Fruit fly (Drosophila melanogaster): ENCODE data around the gene CG34299.

CG34299 gene

dm6 chr3R:30203104-30203986 lies 46.0 kb upstream of the CG34299 start (continued):
- TF ChIP-seq fd102C (GFP tag; optimal IDR thresholded peaks at IDR 0.05) = peak; percentile 22
- peak; percentile 85 for TF ChIP-seq ro (GFP tag; IDR thresholded peaks at IDR 0.05)
- TF ChIP-seq ftz-f1 (GFP tag; optimal IDR thresholded peaks at IDR 0.05) = peak; percentile 92
- peak; percentile 96 for TF ChIP-seq zfh2 (GFP tag; optimal IDR thresholded peaks at IDR 0.05)
- TF ChIP-seq CG7786 (GFP tag; optimal IDR thresholded peaks at IDR 0.05) = peak; percentile 96
- peak; percentile 92 for TF ChIP-seq wor (GFP tag; IDR thresholded peaks at IDR 0.05)
- TF ChIP-seq CG34376 (GFP tag; optimal IDR thresholded peaks at IDR 0.05) = peak; percentile 87
- TF ChIP-seq bowl (GFP tag; IDR thresholded peaks at IDR 0.05) = peak; percentile 94
- peak; percentile 97 for TF ChIP-seq shn (GFP tag; optimal IDR thresholded peaks at IDR 0.05)
- no peak for TF ChIP-seq CG7963 (GFP tag; IDR thresholded peaks at IDR 0.05; ENCODE audit: partially characterized antibody)
- TF ChIP-seq CG10565 (GFP tag; optimal IDR thresholded peaks at IDR 0.05) = peak; percentile 93
- no peak for TF ChIP-seq CG8478 (optimal IDR thresholded peaks at IDR 0.05)
- TF ChIP-seq knrl (GFP tag; IDR thresholded peaks at IDR 0.05; ENCODE audit: partially characterized antibody) = no peak
- TF ChIP-seq CG31365 (tag; optimal IDR thresholded peaks at IDR 0.05) = peak; percentile 89
- peak; percentile 96 for TF ChIP-seq CG1603 (tag; optimal IDR thresholded peaks at IDR 0.05)
- no peak for TF ChIP-seq D (optimal IDR thresholded peaks at IDR 0.05)
- TF ChIP-seq D (GFP tag; optimal IDR thresholded peaks at IDR 0.05) = peak; percentile 97
- no peak for TF ChIP-seq Bgb (GFP tag; IDR thresholded peaks at IDR 0.05; ENCODE audit: partially characterized antibody)
- peak; percentile 67 for TF ChIP-seq Lhr (GFP tag; optimal IDR thresholded peaks at IDR 0.05)
- TF ChIP-seq Ada2b (GFP tag; IDR thresholded peaks at IDR 0.05) = peak; percentile 97
- TF ChIP-seq BtbVII (GFP tag; optimal IDR thresholded peaks at IDR 0.05) = peak; percentile 96
- peak; percentile 90 for TF ChIP-seq CG12659 (GFP tag; optimal IDR thresholded peaks at IDR 0.05)
- peak; percentile 99 for TF ChIP-seq Adf1 (GFP tag; IDR thresholded peaks at IDR 0.05)
- no peak for TF ChIP-seq CG14860 (GFP tag; IDR thresholded peaks at IDR 0.05; ENCODE audit: partially characterized antibody)
- TF ChIP-seq stwl (tag; optimal IDR thresholded peaks at IDR 0.05) = peak; percentile 8
- TF ChIP-seq CG9215 (GFP tag; IDR thresholded peaks at IDR 0.05) = peak; percentile 90
- peak; percentile 96 for TF ChIP-seq CG3838 (GFP tag; optimal IDR thresholded peaks at IDR 0.05)
- peak; percentile 97 for TF ChIP-seq esg (GFP tag; conservative IDR thresholded peaks at IDR 0.05)
- TF ChIP-seq Dek (tag; optimal IDR thresholded peaks at IDR 0.05) = peak; percentile 91
- peak; percentile 95 for TF ChIP-seq ttk (GFP tag; IDR thresholded peaks at IDR 0.05)
- TF ChIP-seq Myb (GFP tag; optimal IDR thresholded peaks at IDR 0.05) = peak; percentile 89
- peak; percentile 98 for TF ChIP-seq CG18599 (GFP tag; optimal IDR thresholded peaks at IDR 0.05)
- peak; percentile 93 for TF ChIP-seq az2 (GFP tag; optimal IDR thresholded peaks at IDR 0.05)
- peak in 1 of 2 experiments; percentile 8 for TF ChIP-seq insv (GFP tag; optimal IDR thresholded peaks at IDR 0.05)
- peak in 1 of 3 experiments; percentile 81 for TF ChIP-seq lola (GFP tag; optimal IDR thresholded peaks at IDR 0.05)
- peak; percentile 94 for TF ChIP-seq Atf-2 (GFP tag; optimal IDR thresholded peaks at IDR 0.05)
- TF ChIP-seq Gsc (GFP tag; IDR thresholded peaks at IDR 0.05) = peak; percentile 82; the same call in 1 of the 2 replicates
- TF ChIP-seq CG17361 (GFP tag; IDR thresholded peaks at IDR 0.05) = peak; percentile 96
- peak; percentile 83 for TF ChIP-seq CG4617 (GFP tag; optimal IDR thresholded peaks at IDR 0.05; ENCODE audit: borderline replicate concordance)
- TF ChIP-seq maf-S (GFP tag; optimal IDR thresholded peaks at IDR 0.05) = peak; percentile 92
- TF ChIP-seq CG32532 (GFP tag; IDR thresholded peaks at IDR 0.05) = peak; percentile 91
- peak; percentile 83; the same call in 1 of the 2 replicates for TF ChIP-seq peb (GFP tag; IDR thresholded peaks at IDR 0.05)
- peak; percentile 96 for TF ChIP-seq Nf-YA (GFP tag; IDR thresholded peaks at IDR 0.05)
- TF ChIP-seq tap (tag; optimal IDR thresholded peaks at IDR 0.05) = peak; percentile 95
- peak; percentile 94 for TF ChIP-seq HmgZ (tag; optimal IDR thresholded peaks at IDR 0.05)
- TF ChIP-seq psq (GFP tag; optimal IDR thresholded peaks at IDR 0.05) = peak; percentile 94
- TF ChIP-seq CG2129 (GFP tag; IDR thresholded peaks at IDR 0.05; ENCODE audit: partially characterized antibody) = no peak
- peak; percentile 96 for TF ChIP-seq slp2 (GFP tag; optimal IDR thresholded peaks at IDR 0.05)
- TF ChIP-seq CG31441 (GFP tag; IDR thresholded peaks at IDR 0.05) = peak; percentile 94

Measured in whole organism, embryonic.